Fruit fly (Drosophila melanogaster) ovary, adult (tissue): ENCODE measurements around the gene mre11.

Experiments used
- CG17801 ChIP-seq: fragments of 200-800 bp; optimal IDR thresholded peaks from 2 replicates; lab custom pipeline; 2019; ENCODE audit warnings: missing biosample characterization, mild to moderate bottlenecking, missing genetic modification characterization, moderate library complexity; ENCODE audit not compliant: partially characterized antibody

The mre11 gene

dm6 chr2L:11281930-11282329 is at the start of gene mre11:
mre11 (plus strand) TSS chr2L:11282090.
- TF ChIP-seq CG17801 (GFP tag; lab: Kevin White, UChicago) = no peak

- TF ChIP-seq CG17801 (GFP tag; lab: Kevin White, UChicago) = no peak
Observed at dm6 chr2L:11235534-11235933, 46.4 kb upstream of the mre11 start.

dm6 chr2L:11236364-11236763 is 45.5 kb upstream of the mre11 start:
- no peak for TF ChIP-seq CG17801 (GFP tag; lab: Kevin White, UChicago)

- TF ChIP-seq CG17801 (GFP tag; lab: Kevin White, UChicago) = no peak
Observed at dm6 chr2L:11243912-11244311, 38.0 kb upstream of the mre11 start.

- TF ChIP-seq CG17801 (GFP tag; lab: Kevin White, UChicago) = no peak
Observed at dm6 chr2L:11247730-11248129, 34.2 kb upstream of the mre11 start.

- TF ChIP-seq CG17801 (GFP tag; lab: Kevin White, UChicago) = no peak
Observed at dm6 chr2L:11249376-11249775, 32.5 kb upstream of the mre11 start.

- no peak for TF ChIP-seq CG17801 (GFP tag; lab: Kevin White, UChicago)
Observed at dm6 chr2L:11251181-11251580, 30.7 kb upstream of the mre11 start.

- no peak for TF ChIP-seq CG17801 (GFP tag; lab: Kevin White, UChicago)
Observed at dm6 chr2L:11268933-11269631, 12.8 kb upstream of the mre11 start, which contains the start of gene cmet. cmet (minus strand) TSS chr2L:11269002.

dm6 chr2L:11269632-11269965 is 12.3 kb upstream of the mre11 start, which contains the start of gene cana:
cana (plus strand) TSS chr2L:11269780.
- TF ChIP-seq CG17801 (GFP tag; lab: Kevin White, UChicago) = no peak

dm6 chr2L:11271622-11272282 is 10.1 kb upstream of the mre11 start:
- TF ChIP-seq CG17801 (GFP tag; lab: Kevin White, UChicago) = peak; percentile 71

dm6 chr2L:11277927-11278351 is 4.0 kb upstream of the mre11 start, which contains the start of gene CG33695:
CG33695 (plus strand) TSS chr2L:11278021.
- TF ChIP-seq CG17801 (GFP tag; lab: Kevin White, UChicago) = peak; percentile 53

dm6 chr2L:11280090-11280489 is 1.8 kb upstream of the mre11 start, which contains the start of gene Ppt2:
Ppt2 (plus strand) TSS chr2L:11280298.
- no peak for TF ChIP-seq CG17801 (GFP tag; lab: Kevin White, UChicago)

dm6 chr2L:11285606-11286005 is 3.7 kb downstream of the mre11 start, which contains the start of gene Osi21:
Osi21 (minus strand) TSS chr2L:11285706.
- TF ChIP-seq CG17801 (GFP tag; lab: Kevin White, UChicago) = no peak

dm6 chr2L:11295762-11296161 is 13.9 kb downstream of the mre11 start:
- no peak for TF ChIP-seq CG17801 (GFP tag; lab: Kevin White, UChicago)

dm6 chr2L:11296483-11296882 is 14.6 kb downstream of the mre11 start:
- no peak for TF ChIP-seq CG17801 (GFP tag; lab: Kevin White, UChicago)

dm6 chr2L:11302507-11302906 is 20.6 kb downstream of the mre11 start:
- no peak for TF ChIP-seq CG17801 (GFP tag; lab: Kevin White, UChicago)
